Fruit fly (Drosophila melanogaster) whole organism, embryonic: ENCODE data around the gene Sld5.

Experiments
- Aef1 ChIP-seq: fragments of 200-800 bp; sonication (Bioruptor generic); IDR thresholded peaks from 3 replicates; pipeline ENCODE4 v1.3.6; 2022; ENCODE audit warnings: missing biosample characterization, missing genetic modification characterization
- BtbVII ChIP-seq: fragments of 200-800 bp; sonication (Bioruptor generic); optimal IDR thresholded peaks from 3 replicates; lab custom pipeline; 2017; ENCODE audit warnings: missing biosample characterization, mild to moderate bottlenecking, missing genetic modification characterization
- CG10267 ChIP-seq: fragments of 200-800 bp; sonication (Bioruptor generic); optimal IDR thresholded peaks from 2 replicates; lab custom pipeline; 2018; ENCODE audit warnings: missing biosample characterization, mild to moderate bottlenecking, missing genetic modification characterization, moderate library complexity
- CG10431 ChIP-seq: fragments of 200-800 bp; sonication (Bioruptor generic); optimal IDR thresholded peaks from 3 replicates; lab custom pipeline; 2018; ENCODE audit warnings: missing biosample characterization, mild to moderate bottlenecking, missing genetic modification characterization
- CG10565 ChIP-seq: fragments of 200-800 bp; sonication (Bioruptor generic); optimal IDR thresholded peaks from 3 replicates; lab custom pipeline; 2016; ENCODE audit warnings: missing biosample characterization, mild to moderate bottlenecking, missing genetic modification characterization
- CG11085 ChIP-seq: fragments of 200-800 bp; sonication (Bioruptor generic); IDR thresholded peaks from 2 replicates; pipeline ENCODE4 v1.3.6; 2022; ENCODE audit warnings: missing biosample characterization, missing genetic modification characterization
- CG13287 ChIP-seq: fragments of 200-800 bp; sonication (Bioruptor generic); IDR thresholded peaks from 2 replicates; pipeline ENCODE4 v1.3.6; 2022; ENCODE audit warnings: missing biosample characterization, missing genetic modification characterization; ENCODE audit not compliant: partially characterized antibody
- CG14441 ChIP-seq: fragments of 200-800 bp; sonication (Bioruptor generic); IDR thresholded peaks from 2 replicates; pipeline ENCODE4 v1.3.6; 2022; ENCODE audit warnings: missing biosample characterization, missing genetic modification characterization
- CG16779 ChIP-seq: fragments of 200-800 bp; sonication (Bioruptor generic); IDR thresholded peaks from 2 replicates; pipeline ENCODE4 v1.3.6; 2022; ENCODE audit warnings: missing biosample characterization, missing genetic modification characterization
- CG17328 ChIP-seq: fragments of 200-800 bp; sonication (Bioruptor generic); IDR thresholded peaks from 2 replicates; pipeline ENCODE4 v1.3.6; 2022; ENCODE audit warnings: missing biosample characterization, missing genetic modification characterization
- CG1832 ChIP-seq: fragments of 200-800 bp; sonication (Bioruptor generic); optimal IDR thresholded peaks from 2 replicates; lab custom pipeline; 2017; ENCODE audit warnings: missing biosample characterization, mild to moderate bottlenecking, missing genetic modification characterization, inconsistent platforms
- CG2202 ChIP-seq: fragments of 200-800 bp; sonication (Bioruptor generic); optimal IDR thresholded peaks from 2 replicates; lab custom pipeline; 2018; ENCODE audit warnings: missing biosample characterization, mild to moderate bottlenecking, missing genetic modification characterization
- CG2712 ChIP-seq: fragments of 200-800 bp; optimal IDR thresholded peaks from 3 replicates; lab custom pipeline; 2019; ENCODE audit warnings: missing biosample characterization, mild to moderate bottlenecking, missing genetic modification characterization, moderate library complexity
- CG34376 ChIP-seq: fragments of 200-800 bp; sonication (Bioruptor generic); optimal IDR thresholded peaks from 2 replicates; lab custom pipeline; 2018; ENCODE audit warnings: missing biosample characterization, mild to moderate bottlenecking, missing genetic modification characterization
- CG34422 ChIP-seq: fragments of 200-800 bp; sonication (Bioruptor generic); IDR thresholded peaks from 3 replicates; pipeline ENCODE4 v1.3.6; 2022; ENCODE audit warnings: missing biosample characterization, missing genetic modification characterization
- CG4820 ChIP-seq: fragments of 200-800 bp; sonication (Bioruptor generic); optimal IDR thresholded peaks from 3 replicates; lab custom pipeline; 2016; ENCODE audit warnings: missing biosample characterization, missing genetic modification characterization
- CG6654 ChIP-seq: fragments of 200-800 bp; sonication (Bioruptor generic); optimal IDR thresholded peaks from 2 replicates; lab custom pipeline; 2017; ENCODE audit warnings: missing biosample characterization, mild to moderate bottlenecking, missing genetic modification characterization
- CG7745 ChIP-seq: fragments of 200-800 bp; sonication (Bioruptor generic); optimal IDR thresholded peaks from 2 replicates; lab custom pipeline; 2018; ENCODE audit warnings: missing biosample characterization, mild to moderate bottlenecking, missing genetic modification characterization, moderate library complexity
- CHES-1-like ChIP-seq: fragments of 200-800 bp; sonication (Bioruptor generic); optimal IDR thresholded peaks from 2 replicates; lab custom pipeline; 2016; ENCODE audit warnings: missing biosample characterization, missing genetic modification characterization
- CTCF ChIP-seq: fragments of 200-800 bp; sonication (Bioruptor generic); optimal IDR thresholded peaks from 2 replicates; lab custom pipeline; 2017; ENCODE audit warnings: missing biosample characterization, mild to moderate bottlenecking, missing genetic modification characterization, moderate library complexity
- Deaf1 ChIP-seq: fragments of 200-800 bp; optimal IDR thresholded peaks from 3 replicates; lab custom pipeline; 2019; ENCODE audit warnings: missing biosample characterization, mild to moderate bottlenecking, missing genetic modification characterization, moderate library complexity
- Dll ChIP-seq: fragments of 200-800 bp; sonication (Bioruptor generic); IDR thresholded peaks from 4 replicates; pipeline ENCODE4 v1.3.6; 2022; ENCODE audit warnings: missing biosample characterization, missing genetic modification characterization; ENCODE audit not compliant: partially characterized antibody
- Doc3 ChIP-seq: fragments of 200-800 bp; sonication (Bioruptor generic); IDR thresholded peaks from 3 replicates; pipeline ENCODE4 v1.3.6; 2022; ENCODE audit warnings: missing biosample characterization, missing genetic modification characterization; ENCODE audit not compliant: partially characterized antibody
- Gug ChIP-seq: fragments of 200-800 bp; sonication (Bioruptor generic); IDR thresholded peaks from 4 replicates; pipeline ENCODE4 v1.3.6; 2022; ENCODE audit warnings: missing biosample characterization, missing genetic modification characterization
- Hey ChIP-seq: fragments of 200-800 bp; sonication (Bioruptor generic); optimal IDR thresholded peaks from 3 replicates; lab custom pipeline; 2018; ENCODE audit warnings: missing biosample characterization, mild to moderate bottlenecking, missing genetic modification characterization
- Lim3 ChIP-seq: fragments of 200-800 bp; sonication (Bioruptor generic); IDR thresholded peaks from 2 replicates; pipeline ENCODE4 v1.3.6; 2022; ENCODE audit warnings: missing biosample characterization, missing genetic modification characterization
- Opbp ChIP-seq: fragments of 200-800 bp; sonication (Bioruptor generic); IDR thresholded peaks from 3 replicates; pipeline ENCODE4 v1.3.6; 2022; ENCODE audit warnings: missing biosample characterization, missing genetic modification characterization; ENCODE audit not compliant: partially characterized antibody
- Sox100B ChIP-seq: fragments of 200-800 bp; sonication (Bioruptor generic); optimal IDR thresholded peaks from 3 replicates; lab custom pipeline; 2018; ENCODE audit warnings: missing biosample characterization, mild to moderate bottlenecking, missing genetic modification characterization
- bbx ChIP-seq: fragments of 200-800 bp; sonication (Bioruptor generic); IDR thresholded peaks from 2 replicates; pipeline ENCODE4 v1.3.6; 2022; ENCODE audit warnings: missing biosample characterization, missing genetic modification characterization; ENCODE audit not compliant: partially characterized antibody
- cas ChIP-seq: fragments of 200-800 bp; sonication (Bioruptor generic); IDR thresholded peaks from 2 replicates; pipeline ENCODE4 v1.3.6; 2022; ENCODE audit warnings: missing biosample characterization, missing genetic modification characterization
- cg ChIP-seq: fragments of 200-800 bp; sonication (Bioruptor generic); optimal IDR thresholded peaks from 3 replicates; lab custom pipeline; 2019; ENCODE audit warnings: missing biosample characterization, mild to moderate bottlenecking, missing genetic modification characterization, moderate library complexity
- dysf ChIP-seq: fragments of 200-800 bp; sonication (Bioruptor generic); IDR thresholded peaks from 3 replicates; pipeline ENCODE4 v1.3.6; 2022; ENCODE audit warnings: missing biosample characterization, missing genetic modification characterization
- fru ChIP-seq: fragments of >200 bp; optimal IDR thresholded peaks from 2 replicates; lab custom pipeline; 2017
- grn ChIP-seq: fragments of 200-800 bp; sonication (Bioruptor generic); optimal IDR thresholded peaks from 3 replicates; lab custom pipeline; 2017; ENCODE audit warnings: missing biosample characterization, missing genetic modification characterization
- gsb ChIP-seq: fragments of 200-800 bp; sonication (Bioruptor generic); IDR thresholded peaks from 2 replicates; pipeline ENCODE4 v1.3.6; 2022; ENCODE audit warnings: missing biosample characterization, missing genetic modification characterization
- jing ChIP-seq: fragments of 200-800 bp; sonication (Bioruptor generic); optimal IDR thresholded peaks from 2 replicates; lab custom pipeline; 2018; ENCODE audit warnings: missing biosample characterization, mild to moderate bottlenecking, missing genetic modification characterization
- jumu ChIP-seq: fragments of 200-800 bp; sonication (Bioruptor generic); optimal IDR thresholded peaks from 3 replicates; lab custom pipeline; 2016; ENCODE audit warnings: missing biosample characterization, missing genetic modification characterization
- kni ChIP-seq: fragments of 200-800 bp; sonication (Bioruptor generic); optimal IDR thresholded peaks from 3 replicates; lab custom pipeline; 2017; ENCODE audit warnings: mild to moderate bottlenecking, missing biosample characterization, missing genetic modification reagents, missing genetic modification characterization
- mld ChIP-seq: fragments of 200-800 bp; sonication (Bioruptor generic); IDR thresholded peaks from 3 replicates; pipeline ENCODE4 v1.3.6; 2022; ENCODE audit warnings: missing biosample characterization, missing genetic modification characterization; ENCODE audit not compliant: partially characterized antibody
- nau ChIP-seq: fragments of 200-800 bp; sonication (Bioruptor generic); optimal IDR thresholded peaks from 3 replicates; lab custom pipeline; 2017; ENCODE audit warnings: missing biosample characterization, mild to moderate bottlenecking, missing genetic modification characterization, missing genetic modification reagents
- nmo ChIP-seq: fragments of 200-800 bp; sonication (Bioruptor generic); optimal IDR thresholded peaks from 2 replicates; lab custom pipeline; 2018; ENCODE audit warnings: missing biosample characterization, mild to moderate bottlenecking, missing genetic modification characterization, moderate library complexity
- org-1 ChIP-seq: fragments of 200-800 bp; sonication (Bioruptor generic); optimal IDR thresholded peaks from 2 replicates; lab custom pipeline; 2017; ENCODE audit warnings: missing biosample characterization, missing genetic modification characterization
- otp ChIP-seq: fragments of 200-800 bp; sonication (Bioruptor generic); IDR thresholded peaks from 3 replicates; pipeline ENCODE4, ENCODE4 v1.3.6; 2022; ENCODE audit warnings: missing biosample characterization, missing genetic modification characterization
- pzg ChIP-seq: fragments of 200-800 bp; sonication (Bioruptor generic); optimal IDR thresholded peaks from 3 replicates; lab custom pipeline; 2018; ENCODE audit warnings: missing biosample characterization, mild to moderate bottlenecking, missing genetic modification characterization, moderate library complexity
- row ChIP-seq: fragments of 200-800 bp; sonication (Bioruptor generic); IDR thresholded peaks from 3 replicates; pipeline ENCODE4 v1.3.6; 2022; ENCODE audit warnings: missing biosample characterization, missing genetic modification characterization
- schlank ChIP-seq: fragments of 200-800 bp; sonication (Bioruptor generic); optimal IDR thresholded peaks from 2 replicates; lab custom pipeline; 2018; ENCODE audit warnings: missing biosample characterization, mild to moderate bottlenecking, missing genetic modification characterization
- slbo ChIP-seq: fragments of 200-800 bp; sonication (Bioruptor generic); IDR thresholded peaks from 2 replicates; pipeline ENCODE4 v1.3.6; 2022; ENCODE audit warnings: missing biosample characterization, missing genetic modification characterization
- tio ChIP-seq: fragments of 200-800 bp; sonication (Bioruptor generic); optimal IDR thresholded peaks from 2 replicates; lab custom pipeline; 2017; ENCODE audit warnings: missing biosample characterization, missing genetic modification characterization, inconsistent platforms
- wor ChIP-seq: fragments of 200-800 bp; sonication (Bioruptor generic); IDR thresholded peaks from 2 replicates; pipeline ENCODE4 v1.3.6; 2022; ENCODE audit warnings: missing biosample characterization, missing genetic modification characterization
- z ChIP-seq: fragments of 200-800 bp; sonication (Bioruptor generic); IDR thresholded peaks from 3 replicates; pipeline ENCODE4 v1.3.6; 2022; ENCODE audit warnings: missing biosample characterization, missing genetic modification characterization

Gene Sld5

DNA sequence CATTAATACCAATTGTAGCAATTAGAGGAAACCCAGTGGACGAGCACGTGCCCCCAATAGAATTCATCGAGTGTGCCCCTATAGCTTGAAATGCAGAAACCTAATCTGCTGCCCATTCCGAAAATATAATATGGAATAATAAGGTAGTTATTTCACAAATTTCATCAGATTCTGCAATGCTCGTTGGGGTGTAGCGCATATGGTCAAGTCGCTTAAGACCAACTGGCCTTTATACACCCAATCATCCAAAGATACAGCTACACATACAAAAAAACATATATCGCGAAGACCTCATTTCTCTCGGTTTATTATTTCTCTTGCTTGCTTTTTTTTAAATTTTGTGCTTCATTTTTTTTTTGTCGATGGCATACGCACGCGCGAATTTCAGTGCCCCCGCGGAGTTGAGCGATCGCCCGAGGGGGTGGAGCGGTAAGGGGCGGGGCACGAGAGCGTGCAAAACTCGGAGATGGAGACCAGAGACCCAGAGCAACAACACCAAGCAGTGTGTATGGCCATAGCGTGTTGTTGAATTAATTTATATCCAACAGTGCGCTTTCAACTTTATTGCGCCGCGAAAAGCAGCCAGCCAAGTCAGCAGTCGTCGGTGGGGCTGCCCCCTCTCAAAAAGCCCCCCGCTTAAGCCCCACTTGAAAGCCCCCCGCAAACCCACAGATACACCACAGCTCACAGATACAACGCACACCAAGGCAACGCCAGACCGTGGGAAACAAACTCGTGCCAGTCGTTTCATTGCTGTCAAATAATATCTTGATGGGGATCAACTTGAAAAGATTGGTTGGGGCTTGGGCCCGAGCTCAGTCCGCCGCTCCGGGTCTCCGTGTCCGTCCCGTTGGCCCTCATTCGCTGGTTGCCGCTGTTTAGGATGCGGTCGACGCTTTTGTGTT lies 48.1 kb downstream of the Sld5 start (continued):
- TF ChIP-seq CG2712 (tag; lab: Kevin White, UChicago) = no peak
- 0 out of 3 replicates have a peak, but pooled peaks have one; percentile 17 for TF ChIP-seq Opbp (GFP tag; lab: Robert Waterston, UW)
- TF ChIP-seq CG1832 (GFP tag; lab: Kevin White, UChicago) = peak; percentile 4
- TF ChIP-seq cg (GFP tag; lab: Kevin White, UChicago) = peak; percentile 54
- no peak for TF ChIP-seq Doc3 (GFP tag; lab: Robert Waterston, UW)
- no peak for TF ChIP-seq CG7745
- peak; percentile 52; the same call in 2 of the 3 replicates for TF ChIP-seq otp
- no peak for TF ChIP-seq jing (GFP tag; lab: Kevin White, UChicago)
- no peak for TF ChIP-seq Sox100B (GFP tag; lab: Kevin White, UChicago)
- TF ChIP-seq Gug (GFP tag; lab: Robert Waterston, UW) = no peak
- no peak for TF ChIP-seq z
- peak; percentile 22; the same call in 1 of the 2 replicates for TF ChIP-seq CG14441 (GFP tag; lab: Robert Waterston, UW)
- no peak for TF ChIP-seq bbx (GFP tag; lab: Robert Waterston, UW)
- TF ChIP-seq CG2202 = no peak
- TF ChIP-seq CG10431 (GFP tag; lab: Kevin White, UChicago) = no peak
- peak; percentile 14 for TF ChIP-seq Deaf1 (tag; lab: Kevin White, UChicago)
- TF ChIP-seq fru (lab: Kevin White, UChicago) = no peak
- TF ChIP-seq Hey (tag; lab: Kevin White, UChicago) = no peak
- no peak for TF ChIP-seq CG16779 (GFP tag; lab: Robert Waterston, UW)
- TF ChIP-seq wor (GFP tag; lab: Robert Waterston, UW) = no peak
- no peak for TF ChIP-seq org-1 (GFP tag; lab: Kevin White, UChicago)
- no peak for TF ChIP-seq schlank (tag; lab: Kevin White, UChicago)
- 0 out of 2 replicates have a peak, but pooled peaks have one; percentile 5 for TF ChIP-seq CG13287 (GFP tag; lab: Robert Waterston, UW)
- no peak for TF ChIP-seq pzg (GFP tag; lab: Kevin White, UChicago)
- no peak for TF ChIP-seq CG6654 (GFP tag; lab: Kevin White, UChicago)
- no peak for TF ChIP-seq CG34422 (GFP tag; lab: Robert Waterston, UW)
- no peak for TF ChIP-seq jumu (GFP tag; lab: Kevin White, UChicago)
- 0 out of 3 replicates have a peak, but pooled peaks have one; percentile 26 for TF ChIP-seq dysf
- no peak for TF ChIP-seq Lim3
- no peak for TF ChIP-seq mld
- no peak for TF ChIP-seq CG10267 (tag; lab: Kevin White, UChicago)
- TF ChIP-seq CG34376 = no peak
- TF ChIP-seq CG11085 (GFP tag; lab: Robert Waterston, UW) = no peak
- peak; percentile 69 for TF ChIP-seq kni (GFP tag; lab: Kevin White, UChicago)
- TF ChIP-seq CG10565 (GFP tag; lab: Kevin White, UChicago) = no peak
- no peak for TF ChIP-seq BtbVII
- 0 out of 3 replicates have a peak, but pooled peaks have one; percentile 13 for TF ChIP-seq Aef1 (GFP tag; lab: Robert Waterston, UW)
- no peak for TF ChIP-seq cas
- no peak for TF ChIP-seq CTCF
- no peak for TF ChIP-seq gsb
- no peak for TF ChIP-seq tio (GFP tag; lab: Kevin White, UChicago)
- TF ChIP-seq grn (GFP tag; lab: Kevin White, UChicago) = peak; percentile 93
- no peak for TF ChIP-seq slbo (GFP tag; lab: Robert Waterston, UW)
- TF ChIP-seq nmo (GFP tag; lab: Kevin White, UChicago) = no peak
- TF ChIP-seq nau (GFP tag; lab: Kevin White, UChicago) = no peak
- TF ChIP-seq Dll = peak; percentile 27; the same call in 1 of the 4 replicates
- no peak for TF ChIP-seq row (GFP tag; lab: Robert Waterston, UW)
- TF ChIP-seq CG4820 = no peak
- TF ChIP-seq CG17328 (GFP tag; lab: Robert Waterston, UW) = no peak
- TF ChIP-seq CHES-1-like (GFP tag; lab: Kevin White, UChicago) = no peak
